Worm (Caenorhabditis elegans) whole organism, young adult: Measurements from ENCODE around the gene fan-1.

Experiments used
- B0261.1 ChIP-seq: sonication (generic microtip); optimal IDR thresholded peaks from 2 replicates; lab custom pipeline; 2016; ENCODE audit warnings: mild to moderate bottlenecking, missing genetic modification characterization, moderate library complexity, missing compliant biosample characterization
- C17E4.6 ChIP-seq: fragments of 200-800 bp; sonication (Bioruptor generic); IDR thresholded peaks from 2 replicates; pipeline ENCODE4 v1.3.6; 2022; ENCODE audit warnings: missing genetic modification reagents, missing genetic modification characterization, missing compliant biosample characterization
- F33H1.4 ChIP-seq: fragments of 200-800 bp; sonication (Bioruptor generic); IDR thresholded peaks from 2 replicates; pipeline ENCODE4 v1.3.6; 2022; ENCODE audit warnings: missing genetic modification reagents, missing genetic modification characterization, missing compliant biosample characterization
- F39B2.1 ChIP-seq: fragments of 200-800 bp; sonication (Bioruptor generic); IDR thresholded peaks from 2 replicates; pipeline ENCODE4 v1.3.6; 2022; ENCODE audit warnings: missing genetic modification reagents, missing genetic modification characterization, missing compliant biosample characterization
- F52B5.7 ChIP-seq: sonication (generic microtip); optimal IDR thresholded peaks from 2 replicates; lab custom pipeline; 2016; ENCODE audit warnings: mild to moderate bottlenecking, missing genetic modification characterization, missing compliant biosample characterization
- Y56A3A.18 ChIP-seq: fragments of 200-800 bp; sonication (Bioruptor generic); IDR thresholded peaks from 2 replicates; pipeline ENCODE4 v1.3.6; 2022; ENCODE audit warnings: missing genetic modification reagents, missing genetic modification characterization, missing compliant biosample characterization
- Y67H2A.10 ChIP-seq: fragments of 200-800 bp; sonication (Bioruptor generic); conservative IDR thresholded peaks from 2 replicates; pipeline ENCODE4 v1.3.6; 2022; ENCODE audit warnings: missing genetic modification reagents, missing genetic modification characterization, missing compliant biosample characterization
- Y79H2A.3 ChIP-seq: fragments of 200-800 bp; sonication (Bioruptor generic); conservative IDR thresholded peaks from 2 replicates; pipeline ENCODE4 v1.3.6; 2022; ENCODE audit warnings: missing genetic modification reagents, missing genetic modification characterization, missing compliant biosample characterization
- ZK185.1 ChIP-seq: sonication (generic microtip); optimal IDR thresholded peaks from 2 replicates; lab custom pipeline; 2016; ENCODE audit warnings: mild to moderate bottlenecking, missing genetic modification characterization, missing compliant biosample characterization; ENCODE audit not compliant: poor library complexity, severe bottlenecking
- attf-5 ChIP-seq: fragments of 200-800 bp; sonication (Bioruptor generic); optimal IDR thresholded peaks from 2 replicates; lab custom pipeline; 2018; ENCODE audit warnings: mild to moderate bottlenecking, missing genetic modification characterization, missing compliant biosample characterization
- ceh-100 ChIP-seq: fragments of 200-800 bp; sonication (Bioruptor generic); IDR thresholded peaks from 2 replicates; pipeline ENCODE4 v1.3.6; 2022; ENCODE audit warnings: missing genetic modification reagents, missing genetic modification characterization, missing compliant biosample characterization
- ceh-40 ChIP-seq: fragments of 200-800 bp; sonication (Bioruptor generic); IDR thresholded peaks from 2 replicates; pipeline ENCODE4 v1.3.6; 2022; ENCODE audit warnings: missing genetic modification characterization, missing compliant biosample characterization
- die-1 ChIP-seq: sonication (generic microtip); optimal IDR thresholded peaks from 2 replicates; lab custom pipeline; 2016; ENCODE audit warnings: missing genotype, mild to moderate bottlenecking, missing genetic modification characterization, missing compliant biosample characterization
- egrh-3 ChIP-seq: fragments of 200-800 bp; sonication (Bioruptor generic); IDR thresholded peaks from 2 replicates; pipeline ENCODE4 v1.3.6; 2022; ENCODE audit warnings: missing genetic modification reagents, missing genetic modification characterization, missing compliant biosample characterization
- ets-4 ChIP-seq: fragments of 200-800 bp; sonication (Bioruptor generic); optimal IDR thresholded peaks from 2 replicates; lab custom pipeline; 2018; ENCODE audit warnings: mild to moderate bottlenecking, missing genetic modification characterization, missing compliant biosample characterization
- him-1 ChIP-seq: sonication (generic microtip); optimal IDR thresholded peaks from 2 replicates; lab custom pipeline; 2016; ENCODE audit warnings: missing genotype, missing genetic modification reagents, missing genetic modification characterization, missing compliant biosample characterization
- hmg-1.2 ChIP-seq: fragments of 200-800 bp; sonication (Bioruptor generic); IDR thresholded peaks from 2 replicates; pipeline ENCODE4 v1.3.6; 2022; ENCODE audit warnings: missing genetic modification reagents, missing genetic modification characterization, missing compliant biosample characterization
- lag-1 ChIP-seq: fragments of 200-800 bp; sonication (Bioruptor generic); IDR thresholded peaks from 2 replicates; pipeline ENCODE4 v1.3.6; 2022; ENCODE audit warnings: missing genetic modification reagents, missing genetic modification characterization, missing compliant biosample characterization
- lin-40 ChIP-seq: sonication (generic microtip); optimal IDR thresholded peaks from 2 replicates; lab custom pipeline; 2016; ENCODE audit warnings: missing genetic modification characterization, mild to moderate bottlenecking, missing compliant biosample characterization, missing genotype, missing genetic modification reagents
- lir-1 ChIP-seq: fragments of 200-800 bp; sonication (Bioruptor generic); conservative IDR thresholded peaks from 2 replicates; pipeline ENCODE4 v1.3.6; 2022; ENCODE audit warnings: missing genetic modification reagents, missing genetic modification characterization, missing compliant biosample characterization
- madf-8 ChIP-seq: fragments of 200-800 bp; sonication (Bioruptor generic); conservative IDR thresholded peaks from 2 replicates; pipeline ENCODE4 v1.3.6; 2022; ENCODE audit warnings: missing genetic modification reagents, missing genetic modification characterization, missing compliant biosample characterization
- mel-28 ChIP-seq: sonication (generic microtip); optimal IDR thresholded peaks from 2 replicates; lab custom pipeline; 2016; ENCODE audit warnings: borderline replicate concordance, mild to moderate bottlenecking, missing genetic modification characterization, missing compliant biosample characterization
- nfya-1 ChIP-seq: sonication (generic microtip); optimal IDR thresholded peaks from 2 replicates; lab custom pipeline; 2017; ENCODE audit warnings: antibody characterized with exemption, missing compliant biosample characterization, missing genetic modification characterization, borderline replicate concordance; ENCODE audit not compliant: insufficient read depth
- nfyb-1 ChIP-seq: fragments of 200-800 bp; sonication (Bioruptor generic); IDR thresholded peaks from 2 replicates; pipeline ENCODE4 v1.3.6; 2022; ENCODE audit warnings: missing genetic modification reagents, missing genetic modification characterization, missing compliant biosample characterization
- nhr-120 ChIP-seq: fragments of 200-800 bp; sonication (Bioruptor generic); IDR thresholded peaks from 2 replicates; pipeline ENCODE4 v1.3.6; 2022; ENCODE audit warnings: missing genetic modification characterization, missing compliant biosample characterization
- nhr-179 ChIP-seq: sonication (generic microtip); optimal IDR thresholded peaks from 2 replicates; lab custom pipeline; 2016; ENCODE audit warnings: mild to moderate bottlenecking, missing genetic modification characterization, missing compliant biosample characterization
- rec-8 ChIP-seq, 2 experiments: sonication (generic microtip); optimal IDR thresholded peaks; 2 replicates each; lab custom pipeline; 2016; ENCODE audit warnings: mild to moderate bottlenecking in 2 of 2, missing genetic modification characterization in 2 of 2, missing genetic modification reagents in 2 of 2, missing genotype in 2 of 2, missing biosample characterization in 1 of 2, missing compliant biosample characterization in 1 of 2, moderate library complexity in 1 of 2
- rpc-1 ChIP-seq, 2 experiments: fragments of 150-350 bp in 1 of 2; sonication (generic microtip) in 1 of 2; optimal IDR thresholded peaks; 2 replicates each; lab custom pipeline; 2014 to 2018; ENCODE audit warnings: missing biosample characterization in 1 of 2, missing genetic modification characterization in 1 of 2, missing genetic modification reagents in 1 of 2, missing genotype in 1 of 2
- sdz-38 ChIP-seq: sonication (generic microtip); optimal IDR thresholded peaks from 2 replicates; lab custom pipeline; 2016; ENCODE audit warnings: missing genotype, missing genetic modification characterization, missing compliant biosample characterization
- sea-2 ChIP-seq: fragments of 200-800 bp; sonication (Bioruptor generic); IDR thresholded peaks from 2 replicates; pipeline ENCODE4 v1.3.6; 2022; ENCODE audit warnings: missing genetic modification characterization, missing compliant biosample characterization
- snpc-1.1 ChIP-seq: sonication (generic microtip); optimal IDR thresholded peaks from 2 replicates; lab custom pipeline; 2017; ENCODE audit warnings: missing genetic modification characterization, mild to moderate bottlenecking, missing compliant biosample characterization, antibody characterized with exemption, moderate library complexity, missing genotype, missing genetic modification reagents; ENCODE audit not compliant: insufficient read depth
- snpc-4 ChIP-seq, 5 experiments: fragments of 150-350 bp in 1 of 5; sonication (generic microtip) in 4 of 5; optimal IDR thresholded peaks; 2 replicates each; lab custom pipeline; 2014 to 2018; ENCODE audit warnings: missing genetic modification characterization in 5 of 5, missing biosample characterization in 3 of 5, antibody characterized with exemption in 2 of 5, mild to moderate bottlenecking in 2 of 5, missing compliant biosample characterization in 2 of 5, missing genotype in 2 of 5, moderate library complexity in 2 of 5, missing genetic modification reagents in 1 of 5
- sptf-2 ChIP-seq: fragments of 200-800 bp; sonication (Bioruptor generic); optimal IDR thresholded peaks from 2 replicates; lab custom pipeline; 2018; ENCODE audit warnings: mild to moderate bottlenecking, missing genetic modification characterization, missing compliant biosample characterization
- tbp1 ChIP-seq: fragments of 200-800 bp; sonication (Bioruptor generic); optimal IDR thresholded peaks from 2 replicates; lab custom pipeline; 2018; ENCODE audit warnings: mild to moderate bottlenecking, missing genetic modification characterization, missing compliant biosample characterization
- zfh-2 ChIP-seq: fragments of 200-800 bp; sonication (Bioruptor generic); conservative IDR thresholded peaks from 2 replicates; pipeline ENCODE4 v1.3.6; 2022; ENCODE audit warnings: missing genetic modification reagents, missing genetic modification characterization, missing compliant biosample characterization
- ztf-28 ChIP-seq: fragments of 200-800 bp; sonication (Bioruptor generic); IDR thresholded peaks from 2 replicates; pipeline ENCODE4 v1.3.6; 2022; ENCODE audit warnings: missing genetic modification reagents, missing genetic modification characterization, missing compliant biosample characterization

Gene fan-1

DNA sequence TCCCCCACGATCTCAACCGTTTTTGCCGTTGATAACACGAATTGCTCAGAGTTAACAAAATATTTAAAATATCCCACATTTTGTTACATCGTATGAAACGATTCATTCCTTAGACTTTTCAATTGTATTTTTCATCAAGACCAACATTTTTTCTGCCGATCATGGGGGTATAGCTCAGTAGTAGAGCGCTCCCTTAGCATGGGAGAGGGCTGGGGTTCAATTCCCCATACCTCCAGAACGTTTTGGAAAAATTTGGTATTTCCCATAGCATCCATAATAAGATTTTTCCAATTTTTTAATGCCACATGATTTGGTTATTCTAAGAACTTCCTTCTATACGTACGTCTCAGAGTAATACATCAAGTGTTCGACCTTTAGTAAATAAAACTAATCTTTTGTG lies 13.6 kb downstream of the fan-1 start:
- TF ChIP-seq sptf-2 (GFP tag; lab: Kevin White, UChicago): no peak
- no peak for TF ChIP-seq Y79H2A.3
- TF ChIP-seq Y56A3A.18 (GFP tag; lab: Robert Waterston, UW): no peak
- TF ChIP-seq B0261.1 (tag; lab: Kevin White, UChicago): peak; percentile 39
- TF ChIP-seq nhr-120: no peak
- no peak for TF ChIP-seq mel-28
- TF ChIP-seq nfya-1 (tag; lab: Kevin White, UChicago): no peak
- TF ChIP-seq ets-4 (GFP tag; lab: Kevin White, UChicago): no peak
- TF ChIP-seq ceh-100 (GFP tag; lab: Robert Waterston, UW): no peak
- no peak for TF ChIP-seq F52B5.7
- no peak for TF ChIP-seq ztf-28
- no peak for TF ChIP-seq lag-1 (GFP tag; lab: Robert Waterston, UW)
- no peak for TF ChIP-seq F39B2.1 (GFP tag; lab: Robert Waterston, UW)
- TF ChIP-seq Y67H2A.10 (GFP tag; lab: Robert Waterston, UW): no peak
- TF ChIP-seq egrh-3 (GFP tag; lab: Robert Waterston, UW): no peak
- TF ChIP-seq nfyb-1 (GFP tag; lab: Robert Waterston, UW): no peak
- TF ChIP-seq snpc-4 (GFP tag; optimal IDR thresholded peaks at IDR 0.05; lab: Kevin White, UChicago): no peak
- TF ChIP-seq snpc-4 (tag; optimal IDR thresholded peaks at IDR 0.05; lab: Kevin White, UChicago): peak in 1 of 4 experiments; percentile 71
- peak; percentile 32 for TF ChIP-seq him-1 (tag; lab: Kevin White, UChicago)
- TF ChIP-seq ZK185.1: no peak
- TF ChIP-seq sdz-38 (tag; lab: Kevin White, UChicago): no peak
- TF ChIP-seq tbp1 (GFP tag; lab: Kevin White, UChicago): peak; percentile 73
- TF ChIP-seq rec-8 (tag; optimal IDR thresholded peaks at IDR 0.05; lab: Kevin White, UChicago): no peak
- no peak for TF ChIP-seq C17E4.6 (GFP tag; lab: Robert Waterston, UW)
- no peak for TF ChIP-seq nhr-179 (tag; lab: Kevin White, UChicago)
- TF ChIP-seq sea-2 (GFP tag; lab: Robert Waterston, UW): no peak
- peak; percentile 33 for TF ChIP-seq rpc-1 (optimal IDR thresholded peaks at IDR 0.05; lab: Kevin White, UChicago)
- TF ChIP-seq rpc-1 (tag; optimal IDR thresholded peaks at IDR 0.05; lab: Kevin White, UChicago): peak; percentile 76
- no peak for TF ChIP-seq zfh-2 (GFP tag; lab: Robert Waterston, UW)
- no peak for TF ChIP-seq madf-8 (GFP tag; lab: Robert Waterston, UW)
- TF ChIP-seq lir-1 (GFP tag; lab: Robert Waterston, UW): no peak
- TF ChIP-seq attf-5 (GFP tag; lab: Kevin White, UChicago): no peak
- no peak for TF ChIP-seq ceh-40 (GFP tag; lab: Robert Waterston, UW)
- TF ChIP-seq die-1 (tag; lab: Kevin White, UChicago): no peak
- TF ChIP-seq lin-40: no peak
- no peak for TF ChIP-seq hmg-1.2 (GFP tag; lab: Robert Waterston, UW)

DNA sequence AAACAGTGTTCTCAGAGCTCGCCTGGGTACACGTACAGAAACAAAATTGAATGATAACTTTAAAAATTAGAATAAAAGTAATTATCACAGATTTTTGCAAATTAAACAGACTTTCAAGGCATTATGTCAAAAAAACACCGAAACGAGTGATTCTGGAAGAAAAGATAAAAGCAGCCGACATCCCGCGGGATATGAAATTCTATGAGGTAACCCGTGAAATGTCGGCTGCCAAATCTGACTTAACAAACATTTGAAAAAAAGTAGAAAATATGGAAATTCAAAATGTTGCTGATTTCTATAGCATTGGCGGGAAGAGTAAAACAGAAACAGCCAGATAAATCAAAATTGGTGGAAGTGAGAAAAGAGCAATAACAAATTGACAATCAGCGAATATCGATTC lies 17.1 kb downstream of the fan-1 start:
- TF ChIP-seq snpc-1.1 (tag; lab: Kevin White, UChicago): peak; percentile 82
- peak; percentile 47 for TF ChIP-seq snpc-4 (GFP tag; optimal IDR thresholded peaks at IDR 0.05; lab: Kevin White, UChicago)
- TF ChIP-seq snpc-4 (tag; optimal IDR thresholded peaks at IDR 0.05; lab: Kevin White, UChicago): peak; percentile 3 to 76 (median 66)
- no peak for TF ChIP-seq F33H1.4 (GFP tag; lab: Robert Waterston, UW)
- TF ChIP-seq, all 124 proteins: peak for 2
